Fruit fly (Drosophila melanogaster) whole organism, wandering third instar larva: Measurements from ENCODE around the gene ppk28.

ENCODE experiments used
- CG32264 ChIP-seq: fragments of 200-800 bp; sonication (Bioruptor generic); optimal IDR thresholded peaks from 2 replicates; lab custom pipeline; 2016; ENCODE audit warnings: missing biosample characterization, missing genetic modification characterization
- CG9705 ChIP-seq: fragments of 200-800 bp; sonication (Bioruptor generic); optimal IDR thresholded peaks from 2 replicates; lab custom pipeline; 2018; ENCODE audit warnings: missing biosample characterization, mild to moderate bottlenecking, missing genetic modification characterization
- Dfd ChIP-seq: fragments of >200 bp; optimal IDR thresholded peaks from 2 replicates; lab custom pipeline; 2017; ENCODE audit warnings: missing biosample characterization, missing genetic modification characterization
- Dif ChIP-seq: fragments of 200-275, 200-300 bp; sonication (Bioruptor generic); optimal IDR thresholded peaks from 2 replicates; lab custom pipeline; 2018; ENCODE audit warnings: missing biosample characterization, missing genetic modification characterization; ENCODE audit not compliant: partially characterized antibody
- GATAd ChIP-seq: sonication (Bioruptor generic); optimal IDR thresholded peaks from 2 replicates; lab custom pipeline; 2016; ENCODE audit warnings: missing biosample characterization, missing genetic modification characterization
- Hnf4 ChIP-seq: fragments of 200-800 bp; sonication (Bioruptor generic); optimal IDR thresholded peaks from 2 replicates; lab custom pipeline; 2016; ENCODE audit warnings: missing biosample characterization, mild to moderate bottlenecking, missing genetic modification characterization
- Hr78 ChIP-seq: fragments of >200 bp; optimal IDR thresholded peaks from 2 replicates; lab custom pipeline; 2017; ENCODE audit warnings: missing biosample characterization, missing genetic modification characterization
- Hr83 ChIP-seq: fragments of 200-300 bp; sonication (Bioruptor generic); optimal IDR thresholded peaks from 2 replicates; lab custom pipeline; 2016; ENCODE audit warnings: missing biosample characterization, mild to moderate bottlenecking, missing genetic modification characterization, moderate library complexity; ENCODE audit not compliant: poor library complexity, severe bottlenecking
- Jra ChIP-seq: sonication (Bioruptor generic); optimal IDR thresholded peaks from 2 replicates; lab custom pipeline; 2016; ENCODE audit warnings: missing biosample characterization, missing genetic modification characterization
- Myc ChIP-seq: fragments of >200 bp; optimal IDR thresholded peaks from 2 replicates; lab custom pipeline; 2017
- N ChIP-seq: fragments of >200 bp; optimal IDR thresholded peaks from 2 replicates; lab custom pipeline; 2018; ENCODE audit warnings: missing biosample characterization, missing external identifiers, missing genetic modification characterization
- OdsH ChIP-seq: fragments of 200-800 bp; sonication (Bioruptor generic); optimal IDR thresholded peaks from 2 replicates; lab custom pipeline; 2016; ENCODE audit warnings: missing biosample characterization, mild to moderate bottlenecking, missing genetic modification characterization
- Rel ChIP-seq, 2 experiments: fragments of 200-800 bp; sonication (Bioruptor generic) in 1 of 2; optimal IDR thresholded peaks; 2 replicates in 1 of 2; 3 replicates in 1 of 2; lab custom pipeline; 2016 to 2019; ENCODE audit warnings: mild to moderate bottlenecking in 2 of 2, missing biosample characterization in 2 of 2, missing genetic modification characterization in 2 of 2, moderate library complexity in 1 of 2
- Sp1 ChIP-seq: fragments of 200-800 bp; sonication (Bioruptor generic); optimal IDR thresholded peaks from 3 replicates; lab custom pipeline; 2019; ENCODE audit warnings: missing biosample characterization, mild to moderate bottlenecking, missing genetic modification characterization, moderate library complexity
- Vsx2 ChIP-seq: fragments of 200-300, 225-300 bp; sonication (Bioruptor generic); optimal IDR thresholded peaks from 2 replicates; lab custom pipeline; 2018; ENCODE audit warnings: missing biosample characterization, missing genetic modification characterization; ENCODE audit not compliant: partially characterized antibody
- br ChIP-seq: fragments of 200-800 bp; sonication (Bioruptor generic); optimal IDR thresholded peaks from 2 replicates; lab custom pipeline; 2016; ENCODE audit warnings: missing biosample characterization, missing genetic modification characterization
- brk ChIP-seq: fragments of 200-800 bp; sonication (Bioruptor generic); optimal IDR thresholded peaks from 2 replicates; lab custom pipeline; 2016; ENCODE audit warnings: missing biosample characterization, mild to moderate bottlenecking, missing genetic modification characterization
- dl ChIP-seq, 2 experiments: fragments of 175-275, 200-275 bp in 1 of 2; fragments of 200-275 bp in 1 of 2; sonication (Bioruptor generic); optimal IDR thresholded peaks; lab custom pipeline; 2018; ENCODE audit warnings: mild to moderate bottlenecking in 2 of 2, missing biosample characterization in 2 of 2, missing genetic modification characterization in 2 of 2, moderate library complexity in 2 of 2; ENCODE audit not compliant: partially characterized antibody in 2 of 2, insufficient read depth in 1 of 2
- dmrt93B ChIP-seq: fragments of 200-800 bp; sonication (Bioruptor generic); optimal IDR thresholded peaks from 2 replicates; lab custom pipeline; 2018; ENCODE audit warnings: missing biosample characterization, mild to moderate bottlenecking, missing genetic modification characterization
- dsf ChIP-seq: sonication (Bioruptor generic); optimal IDR thresholded peaks from 2 replicates; lab custom pipeline; 2016; ENCODE audit warnings: missing biosample characterization, missing genetic modification characterization, borderline replicate concordance
- ey ChIP-seq: fragments of 200-800 bp; sonication (Bioruptor generic); optimal IDR thresholded peaks from 2 replicates; lab custom pipeline; 2016; ENCODE audit warnings: missing biosample characterization, missing genetic modification characterization
- foxo ChIP-seq, 2 experiments: fragments of 200-800 bp; sonication (Bioruptor generic); optimal IDR thresholded peaks; 2 replicates in 1 of 2; 3 replicates in 1 of 2; lab custom pipeline; 2016 to 2017; ENCODE audit warnings: missing biosample characterization in 2 of 2, missing genetic modification characterization in 2 of 2
- fru ChIP-seq: fragments of 200-800 bp; sonication (Bioruptor generic); optimal IDR thresholded peaks from 3 replicates; lab custom pipeline; 2016; ENCODE audit warnings: missing biosample characterization, mild to moderate bottlenecking, missing genetic modification characterization
- h ChIP-seq: fragments of 200-800 bp; sonication (Bioruptor generic); optimal IDR thresholded peaks from 3 replicates; lab custom pipeline; 2016; ENCODE audit warnings: missing biosample characterization, mild to moderate bottlenecking, missing genetic modification characterization
- jim ChIP-seq: fragments of 175-275, 200-325 bp; sonication (Bioruptor generic); optimal IDR thresholded peaks from 2 replicates; lab custom pipeline; 2016; ENCODE audit warnings: missing biosample characterization, mild to moderate bottlenecking, missing genetic modification characterization
- lola ChIP-seq: fragments of >200 bp; optimal IDR thresholded peaks from 2 replicates; lab custom pipeline; 2017; ENCODE audit warnings: missing biosample characterization, missing genetic modification characterization
- pan ChIP-seq: fragments of >200 bp; optimal IDR thresholded peaks from 2 replicates; lab custom pipeline; 2017
- rgr ChIP-seq: fragments of 200-800 bp; sonication (Bioruptor generic); optimal IDR thresholded peaks from 3 replicates; lab custom pipeline; 2016; ENCODE audit warnings: missing biosample characterization, mild to moderate bottlenecking, missing genetic modification characterization
- sv ChIP-seq: fragments of 200-800 bp; sonication (Bioruptor generic); optimal IDR thresholded peaks from 3 replicates; lab custom pipeline; 2016; ENCODE audit warnings: missing biosample characterization, missing genetic modification characterization
- tai ChIP-seq: sonication (Bioruptor generic); optimal IDR thresholded peaks from 2 replicates; lab custom pipeline; 2016; ENCODE audit warnings: missing biosample characterization, missing genetic modification characterization
- usp ChIP-seq: fragments of >200 bp; optimal IDR thresholded peaks from 2 replicates; lab custom pipeline; 2017; ENCODE audit warnings: missing biosample characterization, missing genetic modification characterization
- woc ChIP-seq: sonication (Bioruptor generic); optimal IDR thresholded peaks from 2 replicates; lab custom pipeline; 2016; ENCODE audit warnings: missing biosample characterization, mild to moderate bottlenecking, missing genetic modification characterization

Gene ppk28

dm6 chrX:16829439-16830028 is 23.7 kb downstream of the ppk28 start:
- TF ChIP-seq dsf (GFP tag; lab: Kevin White, UChicago) = no peak
- TF ChIP-seq Jra = no peak
- TF ChIP-seq tai (GFP tag; lab: Kevin White, UChicago) = no peak
- no peak for TF ChIP-seq Rel (GFP tag; optimal IDR thresholded peaks at IDR 0.05; lab: Kevin White, UChicago)
- peak; percentile 77 for TF ChIP-seq Rel (tag; optimal IDR thresholded peaks at IDR 0.05; lab: Kevin White, UChicago)
- TF ChIP-seq Hr83 = no peak
- TF ChIP-seq Vsx2 = no peak
- no peak for TF ChIP-seq N (GFP tag; lab: Kevin White, UChicago)
- TF ChIP-seq Sp1 = no peak
- TF ChIP-seq GATAd (GFP tag; lab: Kevin White, UChicago) = no peak
- TF ChIP-seq lola = no peak
- TF ChIP-seq Dif (GFP tag; lab: Kevin White, UChicago) = no peak
- TF ChIP-seq foxo (GFP tag; optimal IDR thresholded peaks at IDR 0.05; lab: Kevin White, UChicago) = peak in 1 of 2 experiments; percentile 4
- no peak for TF ChIP-seq woc (GFP tag; lab: Kevin White, UChicago)
- no peak for TF ChIP-seq brk
- no peak for TF ChIP-seq h (GFP tag; lab: Kevin White, UChicago)
- TF ChIP-seq Hr78 = no peak
- TF ChIP-seq rgr (GFP tag; lab: Kevin White, UChicago) = peak; percentile 19
- TF ChIP-seq OdsH (GFP tag; lab: Kevin White, UChicago) = peak; percentile 12
- TF ChIP-seq, all 38 proteins: peak for 4

- TF ChIP-seq Vsx2 (no peak), h (GFP tag; lab: Kevin White, UChicago) (no peak), jim (GFP tag; lab: Kevin White, UChicago) (no peak), OdsH (GFP tag; lab: Kevin White, UChicago) (no peak), fru (no peak), CG9705 (GFP tag; lab: Kevin White, UChicago) (no peak), Dfd (GFP tag; lab: Kevin White, UChicago) (no peak), foxo (GFP tag; optimal IDR thresholded peaks at IDR 0.05; lab: Kevin White, UChicago) (no peak)
Observed at dm6 chrX:16830081-16830480, 24.2 kb downstream of the ppk28 start.

dm6 chrX:16831848-16832247 is 26.0 kb downstream of the ppk28 start:
- TF ChIP-seq br (GFP tag; lab: Kevin White, UChicago) = no peak
- no peak for TF ChIP-seq lola
- no peak for TF ChIP-seq Rel (GFP tag; optimal IDR thresholded peaks at IDR 0.05; lab: Kevin White, UChicago)
- TF ChIP-seq Rel (tag; optimal IDR thresholded peaks at IDR 0.05; lab: Kevin White, UChicago) = no peak
- TF ChIP-seq sv (GFP tag; lab: Kevin White, UChicago) = no peak
- TF ChIP-seq Hnf4 (GFP tag; lab: Kevin White, UChicago) = no peak

dm6 chrX:16833097-16833496 is 27.2 kb downstream of the ppk28 start:
- TF ChIP-seq CG32264 (GFP tag; lab: Kevin White, UChicago) (no peak), Rel (GFP tag; optimal IDR thresholded peaks at IDR 0.05; lab: Kevin White, UChicago) (no peak), Rel (tag; optimal IDR thresholded peaks at IDR 0.05; lab: Kevin White, UChicago) (no peak), Hr78 (no peak), jim (GFP tag; lab: Kevin White, UChicago) (no peak), foxo (GFP tag; optimal IDR thresholded peaks at IDR 0.05; lab: Kevin White, UChicago) (peak in 1 of 2 experiments; percentile 38), Dfd (GFP tag; lab: Kevin White, UChicago) (no peak), dsf (GFP tag; lab: Kevin White, UChicago) (no peak), Sp1 (no peak), pan (lab: Kevin White, UChicago) (no peak), dmrt93B (GFP tag; lab: Kevin White, UChicago) (no peak), tai (GFP tag; lab: Kevin White, UChicago) (no peak), OdsH (GFP tag; lab: Kevin White, UChicago) (no peak), lola (no peak), fru (peak; percentile 54), dl (GFP tag; optimal IDR thresholded peaks at IDR 0.05; lab: Kevin White, UChicago; ENCODE audit: insufficient read depth in 1 of 2, partially characterized antibody in 2 of 2) (no peak), h (GFP tag; lab: Kevin White, UChicago) (peak; percentile 30), ey (GFP tag; lab: Kevin White, UChicago) (peak; percentile 27), br (GFP tag; lab: Kevin White, UChicago) (peak; percentile 15), Myc (lab: Kevin White, UChicago) (no peak), sv (GFP tag; lab: Kevin White, UChicago) (peak; percentile 61), rgr (GFP tag; lab: Kevin White, UChicago) (peak; percentile 34), usp (GFP tag; lab: Kevin White, UChicago) (no peak)
- TF ChIP-seq, all 38 proteins: peak for 7
